Fruit fly (Drosophila melanogaster): ENCODE results near the gene RYa-R.
A peak's percentile ranks its signal among the peaks of the same experiment; 100 is the strongest.

DNA sequence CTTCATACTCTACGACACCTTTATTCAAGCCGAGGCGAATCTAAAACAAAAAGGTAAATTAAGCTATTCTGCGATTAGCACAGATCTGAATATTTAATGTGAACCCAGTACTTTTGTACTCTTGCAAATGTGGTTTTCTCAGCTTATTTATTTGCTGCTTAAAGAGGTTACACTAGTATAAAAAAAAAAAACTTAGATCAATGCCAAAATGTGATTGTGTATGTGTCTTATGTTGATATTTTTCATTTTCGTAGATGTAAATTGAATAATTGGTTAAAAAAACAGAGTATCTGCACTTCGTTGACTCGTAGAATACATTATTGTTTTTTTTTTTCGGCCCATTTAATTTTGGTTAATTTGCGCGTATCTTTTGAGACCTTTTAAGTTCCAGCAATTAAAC lies 27.0 kb upstream of the RYa-R start:
- TF ChIP-seq Hr96 (GFP tag; optimal IDR thresholded peaks at IDR 0.05) (no peak), cic (GFP tag; optimal IDR thresholded peaks at IDR 0.05) (no peak), Mnt (GFP tag; optimal IDR thresholded peaks at IDR 0.05) (no peak), CG11617 (GFP tag; optimal IDR thresholded peaks at IDR 0.05) (no peak), pad (GFP tag; optimal IDR thresholded peaks at IDR 0.05) (no peak), CG33017 (tag; optimal IDR thresholded peaks at IDR 0.05) (no peak), toe (GFP tag; optimal IDR thresholded peaks at IDR 0.05) (no peak), cnc (optimal IDR thresholded peaks at IDR 0.05) (no peak), CG7101 (tag; optimal IDR thresholded peaks at IDR 0.05) (no peak), tj (GFP tag; optimal IDR thresholded peaks at IDR 0.05) (peak; percentile 22), Crg-1 (GFP tag; optimal IDR thresholded peaks at IDR 0.05) (no peak)

Measured in whole organism, adult.